Fruit fly (Drosophila melanogaster): Measurements from ENCODE around the gene AkhR.

DNA sequence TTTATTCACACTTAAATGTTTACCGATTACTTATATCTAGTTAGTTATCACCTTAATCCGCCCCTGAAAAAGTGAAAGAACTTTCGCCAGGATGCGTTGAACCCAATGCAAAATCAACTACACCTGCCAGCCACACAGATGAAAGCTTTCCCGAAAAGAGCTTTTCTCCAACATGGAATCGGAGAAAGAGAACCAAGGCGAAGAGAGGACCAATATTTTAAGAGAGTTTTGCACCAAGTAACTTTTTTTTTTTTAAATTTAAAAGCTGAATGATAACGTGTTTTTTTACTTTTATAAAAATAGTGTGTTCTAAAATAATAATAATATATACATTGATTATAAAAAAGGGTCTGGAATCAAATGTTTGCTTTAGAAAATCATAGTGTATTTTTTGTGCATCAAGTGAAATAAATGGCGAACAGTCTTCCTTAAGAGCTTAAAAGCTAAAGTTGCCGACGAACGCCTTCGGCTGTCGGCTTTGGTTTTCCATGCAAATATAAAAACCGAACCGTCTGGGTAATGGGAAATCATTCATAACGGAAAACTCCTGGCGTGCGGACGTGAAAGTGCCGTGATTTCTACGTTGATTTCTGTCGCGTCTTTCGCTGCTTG is 26.1 kb upstream of the AkhR start, which contains the start of gene meng:
- no peak for TF ChIP-seq Ets21C (GFP tag; optimal IDR thresholded peaks at IDR 0.05)
- TF ChIP-seq lz (GFP tag; optimal IDR thresholded peaks at IDR 0.05): no peak
- no peak for TF ChIP-seq CG8319 (GFP tag; optimal IDR thresholded peaks at IDR 0.05)
- TF ChIP-seq Eip75B (GFP tag; optimal IDR thresholded peaks at IDR 0.05): no peak
- no peak for TF ChIP-seq Smox (GFP tag; optimal IDR thresholded peaks at IDR 0.05)
- no peak for TF ChIP-seq topi (GFP tag; optimal IDR thresholded peaks at IDR 0.05)
